Worm (Caenorhabditis elegans): Measurements from ENCODE around the gene nud-1.

- TF ChIP-seq dao-5 (tag; optimal IDR thresholded peaks at IDR 0.05) (no peak), him-1 (tag; optimal IDR thresholded peaks at IDR 0.05) (no peak)
These were observed 41.8 kb downstream of the nud-1 start for ce11 chrIII:13383159-13383558.
